Worm (Caenorhabditis elegans): ENCODE measurements around the gene srbc-83.

DNA sequence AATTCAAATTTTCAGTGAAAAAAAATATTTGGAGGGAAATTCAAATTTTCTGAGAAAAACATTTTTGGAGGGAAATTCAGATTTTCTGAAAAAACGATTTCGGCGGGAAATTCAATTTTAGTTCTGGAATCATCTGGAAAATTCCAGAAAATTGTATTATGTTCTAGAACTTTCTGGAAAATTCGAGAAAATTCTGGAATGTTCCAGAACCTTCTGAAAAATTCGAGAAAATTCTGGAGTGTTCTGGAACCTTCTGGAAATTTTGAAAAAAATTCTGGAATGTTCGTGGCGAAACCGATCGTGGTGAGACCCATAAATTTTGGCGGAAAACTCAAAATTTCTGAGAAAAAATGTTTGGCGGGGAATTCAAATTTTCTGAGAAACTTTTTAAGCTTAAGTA is 25.0 kb downstream of the srbc-83 start:
- TF ChIP-seq pha-4 (tag; optimal IDR thresholded peaks at IDR 0.05) (no peak), pqm-1 (tag; optimal IDR thresholded peaks at IDR 0.05) (no peak), ceh-31 (tag; optimal IDR thresholded peaks at IDR 0.05) (no peak), pax-1 (tag; optimal IDR thresholded peaks at IDR 0.05) (no peak), hlh-6 (tag; optimal IDR thresholded peaks at IDR 0.05) (no peak), dve-1 (tag; optimal IDR thresholded peaks at IDR 0.05) (no peak), ama-1 (optimal IDR thresholded peaks at IDR 0.05) (no peak), hlh-30 (tag; optimal IDR thresholded peaks at IDR 0.05; ENCODE audit: insufficient read depth) (no peak), unc-86 (tag; optimal IDR thresholded peaks at IDR 0.05) (no peak), ceh-48 (tag; optimal IDR thresholded peaks at IDR 0.05) (no peak), elt-2 (tag; optimal IDR thresholded peaks at IDR 0.05) (no peak), F13H6.1 (tag; optimal IDR thresholded peaks at IDR 0.05) (no peak), pat-9 (tag; optimal IDR thresholded peaks at IDR 0.05) (no peak)

All from whole organism, late embryonic.